Fruit fly (Drosophila melanogaster): ENCODE data around the gene CG8360.

dm6 chr2L:8220393-8220934, 7.7 kb downstream of the CG8360 start, which contains the start of gene Snx6:
- TF ChIP-seq EcR (GFP tag; optimal IDR thresholded peaks at IDR 0.05) (peak; percentile 39), CG12605 (GFP tag; IDR thresholded peaks at IDR 0.05) (no peak), CG9948 (tag; optimal IDR thresholded peaks at IDR 0.05) (no peak), D1 (tag; optimal IDR thresholded peaks at IDR 0.05) (no peak), CG10348 (GFP tag; IDR thresholded peaks at IDR 0.05) (no peak), CG14655 (GFP tag; optimal IDR thresholded peaks at IDR 0.05) (no peak)
